Fruit fly (Drosophila melanogaster) whole organism, embryonic: ENCODE results near the gene Fmr1.

Experiments
- Adf1 ChIP-seq: fragments of 200-800 bp; sonication (Bioruptor generic); IDR thresholded peaks from 2 replicates; pipeline ENCODE4 v1.3.6; 2022; ENCODE audit warnings: missing biosample characterization, missing genetic modification characterization
- Awh ChIP-seq: fragments of 200-800 bp; sonication (Bioruptor generic); IDR thresholded peaks from 2 replicates; pipeline ENCODE4, ENCODE4 v1.3.6; 2022; ENCODE audit warnings: missing biosample characterization, missing genetic modification characterization
- Blimp-1 ChIP-seq: fragments of 200-800 bp; sonication (Bioruptor generic); optimal IDR thresholded peaks from 3 replicates; lab custom pipeline; 2018; ENCODE audit warnings: missing biosample characterization, missing genetic modification characterization, mild to moderate bottlenecking, moderate library complexity, missing genetic modification reagents
- CG11093 ChIP-seq: fragments of 200-800 bp; sonication (Bioruptor generic); IDR thresholded peaks from 3 replicates; pipeline ENCODE4 v1.3.6; 2022; ENCODE audit warnings: missing biosample characterization, missing genetic modification characterization
- CG13775 ChIP-seq: fragments of 200-800 bp; sonication (Bioruptor generic); optimal IDR thresholded peaks from 3 replicates; lab custom pipeline; 2017; ENCODE audit warnings: missing biosample characterization, mild to moderate bottlenecking, missing genetic modification characterization
- CG1529 ChIP-seq: fragments of 200-800 bp; sonication (Bioruptor generic); optimal IDR thresholded peaks from 3 replicates; lab custom pipeline; 2018; ENCODE audit warnings: missing biosample characterization, missing genetic modification characterization
- CG16813 ChIP-seq: fragments of 200-800 bp; sonication (Bioruptor generic); IDR thresholded peaks from 3 replicates; pipeline ENCODE4 v1.3.6; 2022; ENCODE audit warnings: missing biosample characterization, missing genetic modification characterization; ENCODE audit not compliant: partially characterized antibody
- CG2678 ChIP-seq: fragments of 200-800 bp; sonication (Bioruptor generic); optimal IDR thresholded peaks from 3 replicates; lab custom pipeline; 2019; ENCODE audit warnings: missing biosample characterization, mild to moderate bottlenecking, missing genetic modification characterization, moderate library complexity
- CG30431 ChIP-seq: fragments of 200-800 bp; sonication (Bioruptor generic); optimal IDR thresholded peaks from 2 replicates; lab custom pipeline; 2017; ENCODE audit warnings: missing biosample characterization, missing genetic modification characterization
- CG34376 ChIP-seq: fragments of 200-800 bp; sonication (Bioruptor generic); optimal IDR thresholded peaks from 2 replicates; lab custom pipeline; 2018; ENCODE audit warnings: missing biosample characterization, mild to moderate bottlenecking, missing genetic modification characterization
- CG5180 ChIP-seq: fragments of 200-800 bp; sonication (Bioruptor generic); optimal IDR thresholded peaks from 3 replicates; lab custom pipeline; 2017; ENCODE audit warnings: missing biosample characterization, missing genetic modification characterization, mild to moderate bottlenecking, moderate library complexity, missing genetic modification reagents
- CG6654 ChIP-seq: fragments of 200-800 bp; sonication (Bioruptor generic); optimal IDR thresholded peaks from 2 replicates; lab custom pipeline; 2017; ENCODE audit warnings: missing biosample characterization, mild to moderate bottlenecking, missing genetic modification characterization
- CG7839 ChIP-seq: fragments of 200-800 bp; sonication (Bioruptor generic); optimal IDR thresholded peaks from 3 replicates; lab custom pipeline; 2018; ENCODE audit warnings: missing biosample characterization, mild to moderate bottlenecking, missing genetic modification characterization, moderate library complexity
- CG8924 ChIP-seq: fragments of 200-800 bp; optimal IDR thresholded peaks from 3 replicates; lab custom pipeline; 2019; ENCODE audit warnings: missing biosample characterization, mild to moderate bottlenecking, missing genetic modification characterization, moderate library complexity
- CG8944 ChIP-seq: fragments of 200-800 bp; sonication (Bioruptor generic); optimal IDR thresholded peaks from 3 replicates; lab custom pipeline; 2016; ENCODE audit warnings: missing biosample characterization, missing genetic modification characterization
- CG9797 ChIP-seq: fragments of 200-800 bp; sonication (Bioruptor generic); optimal IDR thresholded peaks from 3 replicates; lab custom pipeline; 2018; ENCODE audit warnings: missing biosample characterization, mild to moderate bottlenecking, missing genetic modification characterization
- Eip74EF ChIP-seq, 2 experiments: fragments of 200-800 bp in 1 of 2; fragments of >200 bp in 1 of 2; sonication (Bioruptor generic) in 1 of 2; optimal IDR thresholded peaks; 2 replicates each; lab custom pipeline; 2017 to 2019; ENCODE audit warnings: missing biosample characterization in 2 of 2, missing genetic modification characterization in 2 of 2, mild to moderate bottlenecking in 1 of 2, moderate library complexity in 1 of 2
- H2.0 ChIP-seq: fragments of 200-800 bp; sonication (Bioruptor generic); IDR thresholded peaks from 2 replicates; pipeline ENCODE4 v1.3.6; 2022; ENCODE audit warnings: missing biosample characterization, missing genetic modification characterization
- HLHmδ ChIP-seq: fragments of 200-800 bp; sonication (Bioruptor generic); optimal IDR thresholded peaks from 2 replicates; lab custom pipeline; 2018; ENCODE audit warnings: missing biosample characterization, mild to moderate bottlenecking, missing genetic modification characterization, moderate library complexity
- Hr3 ChIP-seq: fragments of 200-800 bp; sonication (Bioruptor generic); optimal IDR thresholded peaks from 3 replicates; lab custom pipeline; 2016; ENCODE audit warnings: missing biosample characterization, missing genetic modification characterization
- MBD-R2 ChIP-seq: fragments of 200-800 bp; sonication (Bioruptor generic); IDR thresholded peaks from 2 replicates; pipeline ENCODE4 v1.3.6; 2022; ENCODE audit warnings: missing biosample characterization, missing genetic modification characterization
- Meics ChIP-seq: fragments of 200-800 bp; sonication (Bioruptor generic); optimal IDR thresholded peaks from 2 replicates; lab custom pipeline; 2017; ENCODE audit warnings: missing biosample characterization, mild to moderate bottlenecking, missing genetic modification characterization
- NfI ChIP-seq: fragments of 200-800 bp; sonication (Bioruptor generic); optimal IDR thresholded peaks from 3 replicates; lab custom pipeline; 2018; ENCODE audit warnings: missing biosample characterization, mild to moderate bottlenecking, missing genetic modification characterization, moderate library complexity
- Scr ChIP-seq: fragments of 200-800 bp; sonication (Bioruptor generic); IDR thresholded peaks from 2 replicates; pipeline ENCODE4 v1.3.6; 2022; ENCODE audit warnings: missing biosample characterization, missing genetic modification characterization; ENCODE audit not compliant: partially characterized antibody
- Stat92E ChIP-seq, 3 experiments: fragments of >200 bp in 2 of 3; fragments of 200-800 bp in 1 of 3; sonication (Bioruptor generic) in 1 of 3; optimal IDR thresholded peaks; 2 replicates each; lab custom pipeline; 2017 to 2019; ENCODE audit warnings: missing biosample characterization in 3 of 3, missing genetic modification characterization in 3 of 3, mild to moderate bottlenecking in 1 of 3, moderate library complexity in 1 of 3
- ac ChIP-seq: fragments of 200-800 bp; sonication (Bioruptor generic); optimal IDR thresholded peaks from 3 replicates; lab custom pipeline; 2017; ENCODE audit warnings: missing biosample characterization, mild to moderate bottlenecking, missing genetic modification characterization
- ap ChIP-seq: fragments of 200-800 bp; sonication (Bioruptor generic); IDR thresholded peaks from 2 replicates; pipeline ENCODE4 v1.3.6; 2022; ENCODE audit warnings: missing biosample characterization, missing genetic modification characterization
- bbx ChIP-seq: fragments of 200-800 bp; sonication (Bioruptor generic); IDR thresholded peaks from 2 replicates; pipeline ENCODE4 v1.3.6; 2022; ENCODE audit warnings: missing biosample characterization, missing genetic modification characterization; ENCODE audit not compliant: partially characterized antibody
- ci ChIP-seq: fragments of 200-800 bp; sonication (Bioruptor generic); IDR thresholded peaks from 3 replicates; pipeline ENCODE4 v1.3.6; 2022; ENCODE audit warnings: missing biosample characterization, missing genetic modification characterization
- danr ChIP-seq: fragments of 200-800 bp; sonication (Bioruptor generic); IDR thresholded peaks from 2 replicates; pipeline ENCODE4 v1.3.6; 2022; ENCODE audit warnings: missing biosample characterization, missing genetic modification characterization
- en ChIP-seq: fragments of 200-800 bp; sonication (Bioruptor generic); optimal IDR thresholded peaks from 2 replicates; lab custom pipeline; 2016; ENCODE audit warnings: missing biosample characterization, missing genetic modification characterization
- eyg ChIP-seq: fragments of 200-800 bp; sonication (Bioruptor generic); optimal IDR thresholded peaks from 3 replicates; lab custom pipeline; 2016; ENCODE audit warnings: missing biosample characterization, missing genetic modification characterization
- fd102C ChIP-seq: fragments of 200-800 bp; sonication (Bioruptor generic); optimal IDR thresholded peaks from 2 replicates; lab custom pipeline; 2018; ENCODE audit warnings: missing biosample characterization, mild to moderate bottlenecking, missing genetic modification characterization, moderate library complexity
- gcm2 ChIP-seq: fragments of 200-800 bp; sonication (Bioruptor generic); optimal IDR thresholded peaks from 2 replicates; lab custom pipeline; 2016; ENCODE audit warnings: missing biosample characterization, missing genetic modification characterization
- gfzf ChIP-seq: fragments of 200-800 bp; sonication (Bioruptor generic); optimal IDR thresholded peaks from 2 replicates; lab custom pipeline; 2016; ENCODE audit warnings: missing biosample characterization, mild to moderate bottlenecking, missing genetic modification characterization, moderate library complexity
- lola ChIP-seq, 3 experiments: fragments of >200 bp in 2 of 3; fragments of 200-800 bp in 1 of 3; sonication (Bioruptor generic) in 1 of 3; optimal IDR thresholded peaks; 2 replicates each; lab custom pipeline; 2017 to 2019; ENCODE audit warnings: missing biosample characterization in 3 of 3, missing genetic modification characterization in 3 of 3, mild to moderate bottlenecking in 1 of 3, moderate library complexity in 1 of 3
- maf-S ChIP-seq: fragments of 200-800 bp; sonication (Bioruptor generic); optimal IDR thresholded peaks from 2 replicates; lab custom pipeline; 2016; ENCODE audit warnings: missing biosample characterization, missing genetic modification characterization
- mirr ChIP-seq: fragments of 200-800 bp; sonication (Bioruptor generic); optimal IDR thresholded peaks from 3 replicates; lab custom pipeline; 2018; ENCODE audit warnings: missing biosample characterization, mild to moderate bottlenecking, missing genetic modification characterization
- pfk ChIP-seq: fragments of 200-800 bp; sonication (Bioruptor generic); optimal IDR thresholded peaks from 2 replicates; lab custom pipeline; 2018; ENCODE audit warnings: missing biosample characterization, mild to moderate bottlenecking, missing genetic modification characterization, moderate library complexity
- pnt ChIP-seq: fragments of 200-800 bp; sonication (Bioruptor generic); optimal IDR thresholded peaks from 3 replicates; lab custom pipeline; 2016; ENCODE audit warnings: missing biosample characterization, missing genetic modification characterization
- pzg ChIP-seq: fragments of 200-800 bp; sonication (Bioruptor generic); optimal IDR thresholded peaks from 3 replicates; lab custom pipeline; 2018; ENCODE audit warnings: missing biosample characterization, mild to moderate bottlenecking, missing genetic modification characterization, moderate library complexity
- row ChIP-seq: fragments of 200-800 bp; sonication (Bioruptor generic); IDR thresholded peaks from 3 replicates; pipeline ENCODE4 v1.3.6; 2022; ENCODE audit warnings: missing biosample characterization, missing genetic modification characterization
- shn ChIP-seq: fragments of 200-800 bp; sonication (Bioruptor generic); optimal IDR thresholded peaks from 3 replicates; lab custom pipeline; 2016; ENCODE audit warnings: missing biosample characterization, missing genetic modification characterization
- slbo ChIP-seq: fragments of 200-800 bp; sonication (Bioruptor generic); IDR thresholded peaks from 2 replicates; pipeline ENCODE4 v1.3.6; 2022; ENCODE audit warnings: missing biosample characterization, missing genetic modification characterization
- sqz ChIP-seq: fragments of 200-800 bp; sonication (Bioruptor generic); optimal IDR thresholded peaks from 3 replicates; lab custom pipeline; 2018; ENCODE audit warnings: missing biosample characterization, mild to moderate bottlenecking, missing genetic modification characterization
- twi ChIP-seq: fragments of 200-800 bp; optimal IDR thresholded peaks from 2 replicates; lab custom pipeline; 2019; ENCODE audit warnings: missing biosample characterization, mild to moderate bottlenecking, missing genetic modification characterization, moderate library complexity
- unc-4 ChIP-seq: fragments of 200-800 bp; sonication (Bioruptor generic); IDR thresholded peaks from 2 replicates; pipeline ENCODE4 v1.3.6; 2022; ENCODE audit warnings: missing biosample characterization, missing genetic modification characterization; ENCODE audit not compliant: partially characterized antibody
- zf30C ChIP-seq: fragments of 200-800 bp; sonication (Bioruptor generic); optimal IDR thresholded peaks from 3 replicates; lab custom pipeline; 2018; ENCODE audit warnings: missing biosample characterization, mild to moderate bottlenecking, missing genetic modification characterization

The Fmr1 gene

dm6 chr3R:10093252-10094030, 16.5 kb downstream of the Fmr1 start:
- TF ChIP-seq CG2678 (tag; lab: Kevin White, UChicago) (peak; percentile 21), eyg (GFP tag; lab: Kevin White, UChicago) (no peak), ac (GFP tag; lab: Kevin White, UChicago) (no peak), CG6654 (GFP tag; lab: Kevin White, UChicago) (no peak), Eip74EF (GFP tag; optimal IDR thresholded peaks at IDR 0.05; lab: Kevin White, UChicago) (no peak), bbx (GFP tag; lab: Robert Waterston, UW) (peak; percentile 43; the same call in 1 of the 2 replicates), H2.0 (no peak), lola (GFP tag; optimal IDR thresholded peaks at IDR 0.05; lab: Kevin White, UChicago) (no peak), slbo (GFP tag; lab: Robert Waterston, UW) (0 out of 2 replicates have a peak, but pooled peaks have one; percentile 11), mirr (GFP tag; lab: Kevin White, UChicago) (peak; percentile 59), CG5180 (GFP tag; lab: Kevin White, UChicago) (no peak), Hr3 (GFP tag; lab: Kevin White, UChicago) (no peak), CG34376 (GFP tag; lab: Kevin White, UChicago) (peak; percentile 56), ci (GFP tag; lab: Robert Waterston, UW) (peak; percentile 77; the same call in 2 of the 3 replicates), maf-S (GFP tag; lab: Kevin White, UChicago) (no peak), pzg (no peak), CG8924 (tag; lab: Kevin White, UChicago) (no peak), Adf1 (GFP tag; lab: Robert Waterston, UW) (peak; percentile 56), Awh (GFP tag; lab: Robert Waterston, UW) (no peak), shn (no peak), pnt (GFP tag; lab: Kevin White, UChicago) (no peak), gcm2 (GFP tag; lab: Kevin White, UChicago) (no peak), CG1529 (GFP tag; lab: Kevin White, UChicago) (no peak), ap (GFP tag; lab: Robert Waterston, UW) (no peak), en (GFP tag; lab: Kevin White, UChicago) (no peak), unc-4 (GFP tag; lab: Robert Waterston, UW) (no peak), CG7839 (tag; lab: Kevin White, UChicago) (no peak), CG16813 (no peak; the same call in 2 of the 3 replicates), Blimp-1 (no peak), Scr (GFP tag; lab: Robert Waterston, UW) (0 out of 2 replicates have a peak, but pooled peaks have one; percentile 30), MBD-R2 (GFP tag; lab: Robert Waterston, UW) (no peak), Stat92E (GFP tag; optimal IDR thresholded peaks at IDR 0.05; lab: Kevin White, UChicago) (no peak), NfI (GFP tag; lab: Kevin White, UChicago) (no peak), zf30C (GFP tag; lab: Kevin White, UChicago) (no peak), CG8944 (GFP tag; lab: Kevin White, UChicago) (no peak), row (GFP tag; lab: Robert Waterston, UW) (no peak), CG13775 (GFP tag; lab: Kevin White, UChicago) (no peak), CG30431 (GFP tag; lab: Kevin White, UChicago) (no peak), gfzf (GFP tag; lab: Kevin White, UChicago) (no peak), Meics (GFP tag; lab: Kevin White, UChicago) (peak; percentile 5), sqz (GFP tag; lab: Kevin White, UChicago) (peak; percentile 50), HLHmδ (GFP tag; lab: Kevin White, UChicago) (no peak), fd102C (no peak), twi (tag; lab: Kevin White, UChicago) (no peak), danr (GFP tag; lab: Robert Waterston, UW) (no peak), pfk (GFP tag; lab: Kevin White, UChicago) (no peak), CG9797 (GFP tag; lab: Kevin White, UChicago) (no peak), CG11093 (GFP tag; lab: Robert Waterston, UW) (no peak)
